Worm (Caenorhabditis elegans) whole organism, L4 larva: ENCODE measurements around the gene fbxb-31.

Experiments
- aly-2 ChIP-seq: sonication (generic microtip); optimal IDR thresholded peaks from 2 replicates; lab custom pipeline; 2018; ENCODE audit warnings: missing biosample characterization, missing genetic modification characterization
- ama-1 ChIP-seq: fragments of 150-350 bp; optimal IDR thresholded peaks from 2 replicates; lab custom pipeline; 2014; ENCODE audit warnings: inconsistent platforms, mixed read lengths
- hmg-1.1 ChIP-seq: fragments of 200-800 bp; sonication (Bioruptor generic); IDR thresholded peaks from 2 replicates; pipeline ENCODE4 v1.3.6; 2022; ENCODE audit warnings: missing genetic modification reagents, missing genetic modification characterization, missing compliant biosample characterization
- jun-1 ChIP-seq: fragments of 150-350 bp; optimal IDR thresholded peaks from 2 replicates; lab custom pipeline; 2014; ENCODE audit warnings: missing biosample characterization, missing genetic modification reagents, missing genetic modification characterization
- lin-1 ChIP-seq: fragments of 200-800 bp; sonication (Bioruptor generic); IDR thresholded peaks from 2 replicates; pipeline ENCODE4 v1.3.6; 2022; ENCODE audit warnings: missing genetic modification reagents, missing genetic modification characterization, missing compliant biosample characterization
- lin-13 ChIP-seq: fragments of 150-350 bp; optimal IDR thresholded peaks from 2 replicates; lab custom pipeline; 2014; ENCODE audit warnings: missing biosample characterization, missing genetic modification reagents, missing genetic modification characterization
- lin-39 ChIP-seq: fragments of 150-350 bp; optimal IDR thresholded peaks from 2 replicates; lab custom pipeline; 2014; ENCODE audit warnings: missing biosample characterization, missing genetic modification reagents, missing genetic modification characterization
- mdt-29 ChIP-seq: fragments of 200-800 bp; sonication (Bioruptor generic); IDR thresholded peaks from 2 replicates; pipeline ENCODE4 v1.3.6; 2022; ENCODE audit warnings: missing genetic modification reagents, missing genetic modification characterization, missing compliant biosample characterization
- nhr-41 ChIP-seq: fragments of 200-800 bp; sonication (Bioruptor generic); IDR thresholded peaks from 2 replicates; pipeline ENCODE4 v1.3.6; 2022; ENCODE audit warnings: missing genetic modification reagents, missing genetic modification characterization, missing compliant biosample characterization
- pqm-1 ChIP-seq: sonication (generic microtip); optimal IDR thresholded peaks from 2 replicates; lab custom pipeline; 2017; ENCODE audit warnings: missing biosample characterization, missing genetic modification characterization
- unc-62 ChIP-seq, 3 experiments: fragments of 150-350 bp in 1 of 3; sonication (generic microtip); optimal IDR thresholded peaks in 2 of 3; peaks in 1 of 3; 1 replicate in 1 of 3; 2 replicates in 2 of 3; lab custom pipeline; 2014 to 2017; ENCODE audit warnings: missing biosample characterization in 3 of 3, missing genetic modification characterization in 3 of 3, missing genetic modification reagents in 3 of 3, missing genotype in 1 of 3
- zfp-3 ChIP-seq: fragments of 200-800 bp; sonication (Bioruptor generic); conservative IDR thresholded peaks from 2 replicates; pipeline ENCODE4 v1.3.6; 2022; ENCODE audit warnings: missing genetic modification reagents, missing genetic modification characterization, missing compliant biosample characterization

DNA sequence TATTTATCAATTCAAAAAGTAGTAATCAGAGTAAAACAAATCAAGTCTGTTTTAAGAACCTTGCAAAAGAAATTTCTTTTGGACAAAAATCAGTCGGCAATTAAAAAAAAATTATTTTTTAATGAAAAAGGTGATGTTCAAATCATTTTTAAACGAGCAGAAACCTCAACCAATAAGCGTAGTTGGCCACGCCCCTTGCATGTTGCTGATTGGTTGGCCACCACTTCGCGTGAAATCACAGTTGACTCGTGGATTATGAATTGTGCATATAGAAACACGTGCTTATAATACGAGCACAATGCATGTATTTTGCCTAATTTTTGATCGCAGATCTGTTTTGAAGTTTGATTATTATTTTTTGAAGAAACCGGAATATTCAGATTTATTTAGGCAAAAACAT, 26.0 kb upstream of the fbxb-31 start:
- TF ChIP-seq nhr-41 (GFP tag; lab: Robert Waterston, UW), result no peak
- TF ChIP-seq unc-62 (GFP tag; optimal IDR thresholded peaks at IDR 0.05 in 1 of 2; lab: Kevin White, UChicago), result no peak
- no peak for TF ChIP-seq unc-62 (tag; optimal IDR thresholded peaks at IDR 0.05; lab: Kevin White, UChicago)
- TF ChIP-seq ama-1 (lab: Kevin White, UChicago), result no peak
- no peak for TF ChIP-seq pqm-1
- TF ChIP-seq aly-2 (tag; lab: Kevin White, UChicago), result no peak
- no peak for TF ChIP-seq zfp-3 (GFP tag; lab: Robert Waterston, UW)
- no peak for TF ChIP-seq lin-13 (GFP tag; lab: Kevin White, UChicago)
- no peak for TF ChIP-seq lin-39
- TF ChIP-seq hmg-1.1 (GFP tag; lab: Robert Waterston, UW), result no peak
- TF ChIP-seq jun-1, result no peak
- TF ChIP-seq lin-1, result no peak
- no peak for TF ChIP-seq mdt-29 (GFP tag; lab: Robert Waterston, UW)
